Fruit fly (Drosophila melanogaster): ENCODE data around the gene CG13999.

CG13999 gene

DNA sequence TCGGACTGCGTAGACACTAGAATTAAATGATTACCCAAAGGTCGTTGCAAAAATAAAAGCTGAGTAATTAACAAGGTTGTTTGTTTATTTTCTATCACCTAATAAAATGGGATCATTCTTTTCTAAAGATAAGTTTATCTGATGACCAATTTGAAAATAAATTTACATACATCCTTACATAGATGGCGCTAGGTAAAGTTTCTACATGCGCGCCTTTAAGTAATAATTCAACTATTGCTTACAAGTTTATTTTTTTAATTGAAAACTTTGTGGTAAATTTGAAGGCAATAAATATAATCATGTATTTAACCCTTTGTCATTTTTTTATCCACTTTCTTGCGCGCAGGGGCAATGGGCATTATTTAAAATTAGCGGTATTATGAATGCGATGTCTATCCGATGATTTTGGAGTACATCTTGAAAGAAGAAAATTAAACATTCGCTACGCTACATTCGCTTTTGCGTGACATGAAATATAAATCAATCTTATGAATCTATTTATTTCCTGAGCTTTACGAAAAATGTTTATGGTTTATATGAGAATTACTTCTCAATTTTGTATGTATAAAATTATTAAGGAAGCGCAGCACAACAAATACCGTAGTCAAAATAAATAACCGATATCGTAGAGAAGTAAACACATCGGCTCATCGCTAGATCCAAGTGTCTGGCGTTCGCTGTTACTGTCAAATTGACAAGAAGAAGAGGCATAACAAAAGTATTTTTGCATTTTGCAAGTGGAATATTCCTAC, 7.3 kb downstream of the CG13999 start, which contains the start of gene CG9044 (continued):
- TF ChIP-seq CG1602 (GFP tag; optimal IDR thresholded peaks at IDR 0.05) (peak; percentile 48), gsb (GFP tag; IDR thresholded peaks at IDR 0.05) (no peak), CG2889 (GFP tag; IDR thresholded peaks at IDR 0.05) (0 out of 3 replicates have a peak, but pooled peaks have one; percentile 9), CG18764 (GFP tag; optimal IDR thresholded peaks at IDR 0.05) (peak; percentile 31), zfh2 (GFP tag; optimal IDR thresholded peaks at IDR 0.05) (peak; percentile 83), az2 (GFP tag; optimal IDR thresholded peaks at IDR 0.05) (peak; percentile 44), Dp (GFP tag; optimal IDR thresholded peaks at IDR 0.05) (peak; percentile 75), Gug (GFP tag; IDR thresholded peaks at IDR 0.05) (peak; percentile 60; the same call in 3 of the 4 replicates), CG12104 (GFP tag; optimal IDR thresholded peaks at IDR 0.05) (peak; percentile 19), E2f1 (GFP tag; IDR thresholded peaks at IDR 0.05) (peak; percentile 41; the same call in 1 of the 2 replicates), kay (GFP tag; optimal IDR thresholded peaks at IDR 0.05) (peak; percentile 24), salm (tag; optimal IDR thresholded peaks at IDR 0.05) (no peak), Asciz (GFP tag; optimal IDR thresholded peaks at IDR 0.05) (no peak), CG13296 (GFP tag; optimal IDR thresholded peaks at IDR 0.05) (no peak), BtbVII (GFP tag; optimal IDR thresholded peaks at IDR 0.05) (peak; percentile 0), CG4282 (GFP tag; optimal IDR thresholded peaks at IDR 0.05) (no peak), HLHmδ (GFP tag; optimal IDR thresholded peaks at IDR 0.05) (no peak), Atf3 (GFP tag; optimal IDR thresholded peaks at IDR 0.05) (peak; percentile 37), CG9876 (GFP tag; optimal IDR thresholded peaks at IDR 0.05) (peak; percentile 38), CG14014 (GFP tag; IDR thresholded peaks at IDR 0.05) (peak; percentile 16; the same call in 1 of the 2 replicates), YL-1 (GFP tag; optimal IDR thresholded peaks at IDR 0.05) (peak; percentile 49), CG16815 (GFP tag; optimal IDR thresholded peaks at IDR 0.05) (peak; percentile 21), NfI (GFP tag; optimal IDR thresholded peaks at IDR 0.05) (peak; percentile 53), PHDP (tag; optimal IDR thresholded peaks at IDR 0.05) (no peak), CG4820 (GFP tag; optimal IDR thresholded peaks at IDR 0.05) (peak; percentile 39), CG17385 (GFP tag; optimal IDR thresholded peaks at IDR 0.05) (peak; percentile 97), CG15601 (tag; optimal IDR thresholded peaks at IDR 0.05) (peak; percentile 37), gro (GFP tag; optimal IDR thresholded peaks at IDR 0.05) (peak; percentile 34), twi (tag; optimal IDR thresholded peaks at IDR 0.05) (no peak), klu (GFP tag; IDR thresholded peaks at IDR 0.05) (peak; percentile 42; the same call in 1 of the 2 replicates), rib (GFP tag; IDR thresholded peaks at IDR 0.05) (no peak), ase (GFP tag; IDR thresholded peaks at IDR 0.05) (no peak), Mad (GFP tag; optimal IDR thresholded peaks at IDR 0.05) (peak; percentile 67), ftz-f1 (GFP tag; optimal IDR thresholded peaks at IDR 0.05) (no peak), fd96Cb (tag; optimal IDR thresholded peaks at IDR 0.05) (peak; percentile 37), CG17186 (GFP tag; optimal IDR thresholded peaks at IDR 0.05) (peak; percentile 44), CG1832 (GFP tag; optimal IDR thresholded peaks at IDR 0.05) (no peak), CG12219 (GFP tag; optimal IDR thresholded peaks at IDR 0.05) (no peak), tio (GFP tag; optimal IDR thresholded peaks at IDR 0.05) (peak; percentile 62), CG15073 (GFP tag; optimal IDR thresholded peaks at IDR 0.05) (no peak), Side (GFP tag; optimal IDR thresholded peaks at IDR 0.05) (peak; percentile 55), p53 (GFP tag; optimal IDR thresholded peaks at IDR 0.05) (no peak), bigmax (GFP tag; optimal IDR thresholded peaks at IDR 0.05) (no peak), CG8924 (tag; optimal IDR thresholded peaks at IDR 0.05) (peak; percentile 34), CG1529 (GFP tag; optimal IDR thresholded peaks at IDR 0.05) (no peak), jing (GFP tag; optimal IDR thresholded peaks at IDR 0.05) (no peak), shn (GFP tag; optimal IDR thresholded peaks at IDR 0.05) (peak; percentile 57), pzg (GFP tag; optimal IDR thresholded peaks at IDR 0.05) (peak; percentile 69), dmrt99B (tag; optimal IDR thresholded peaks at IDR 0.05) (no peak), MBD-R2 (GFP tag; IDR thresholded peaks at IDR 0.05) (peak; percentile 75)
